Worm (Caenorhabditis elegans): ENCODE results near the gene twk-36.

DNA sequence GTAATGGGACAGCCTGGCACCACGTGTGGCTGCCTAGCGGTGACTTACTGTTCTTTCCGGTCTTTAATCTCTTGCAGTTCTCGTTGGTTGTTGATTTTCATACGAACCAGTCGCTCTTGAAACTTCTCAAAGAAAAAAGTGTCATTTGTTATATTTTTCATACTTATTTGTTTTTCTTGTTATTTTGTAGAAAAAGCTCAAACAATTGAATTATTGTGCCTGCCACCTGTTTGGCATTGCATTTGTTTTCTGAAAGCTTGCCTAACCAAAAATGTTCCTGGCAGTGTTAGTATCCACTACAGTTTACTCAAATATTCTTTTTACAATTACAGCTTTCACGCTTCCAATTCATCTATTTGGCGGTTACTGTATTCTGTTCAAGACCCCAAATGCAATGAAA lies 18.2 kb upstream of the twk-36 start, which contains the start of the genes C47A10.16 and srh-283:
- TF ChIP-seq dve-1 (tag; optimal IDR thresholded peaks at IDR 0.05) (no peak), pat-9 (tag; optimal IDR thresholded peaks at IDR 0.05) (no peak), lim-6 (tag; optimal IDR thresholded peaks at IDR 0.05) (no peak), ceh-24 (tag; optimal IDR thresholded peaks at IDR 0.05) (no peak), hlh-30 (tag; optimal IDR thresholded peaks at IDR 0.05; ENCODE audit: insufficient read depth) (no peak), elt-2 (tag; optimal IDR thresholded peaks at IDR 0.05) (no peak)

All from whole organism, late embryonic.